Fruit fly (Drosophila melanogaster) Kc167 (cell line): ENCODE data around the gene CG11307.

Experiments used
- Myc ChIP-seq: fragments of >200 bp; optimal IDR thresholded peaks from 2 replicates; lab custom pipeline; 2017; ENCODE audit warnings: missing external identifiers
- h ChIP-seq: fragments of >200 bp; optimal IDR thresholded peaks from 3 replicates; lab custom pipeline; 2018; ENCODE audit warnings: missing external identifiers
- insv ChIP-seq: fragments of >200 bp; optimal IDR thresholded peaks from 3 replicates; lab custom pipeline; 2018; ENCODE audit warnings: missing external identifiers
- psq ChIP-seq: fragments of >200 bp; optimal IDR thresholded peaks from 2 replicates; lab custom pipeline; 2017; ENCODE audit warnings: missing external identifiers

dm6 chr3L:21634152-21634689 is 16.8 kb downstream of the CG11307 start, which contains the start of gene MED1:
- TF ChIP-seq psq (lab: Kevin White, UChicago) (no peak), h (no peak), insv (lab: Kevin White, UChicago) (no peak), Myc (lab: Kevin White, UChicago) (no peak)
